Worm (Caenorhabditis elegans) whole organism, young adult: ENCODE measurements around the gene Y22D7AL.4.

Source experiments
- B0261.1 ChIP-seq: sonication (generic microtip); optimal IDR thresholded peaks from 2 replicates; lab custom pipeline; 2016; ENCODE audit warnings: mild to moderate bottlenecking, missing genetic modification characterization, moderate library complexity, missing compliant biosample characterization
- D2030.7 ChIP-seq: fragments of 200-800 bp; sonication (Bioruptor generic); IDR thresholded peaks from 2 replicates; pipeline ENCODE4 v1.3.6; 2022; ENCODE audit warnings: missing genetic modification reagents, missing genetic modification characterization, missing compliant biosample characterization
- F33H1.4 ChIP-seq: fragments of 200-800 bp; sonication (Bioruptor generic); IDR thresholded peaks from 2 replicates; pipeline ENCODE4 v1.3.6; 2022; ENCODE audit warnings: missing genetic modification reagents, missing genetic modification characterization, missing compliant biosample characterization
- F39B2.1 ChIP-seq: fragments of 200-800 bp; sonication (Bioruptor generic); IDR thresholded peaks from 2 replicates; pipeline ENCODE4 v1.3.6; 2022; ENCODE audit warnings: missing genetic modification reagents, missing genetic modification characterization, missing compliant biosample characterization
- F49E8.2 ChIP-seq: sonication (generic microtip); optimal IDR thresholded peaks from 3 replicates; lab custom pipeline; 2017; ENCODE audit warnings: missing genetic modification characterization, mild to moderate bottlenecking, missing compliant biosample characterization, antibody characterized with exemption, moderate library complexity; ENCODE audit not compliant: insufficient read depth
- F52B5.7 ChIP-seq: sonication (generic microtip); optimal IDR thresholded peaks from 2 replicates; lab custom pipeline; 2016; ENCODE audit warnings: mild to moderate bottlenecking, missing genetic modification characterization, missing compliant biosample characterization
- F57C9.4 ChIP-seq: sonication (generic microtip); optimal IDR thresholded peaks from 2 replicates; lab custom pipeline; 2017; ENCODE audit warnings: mild to moderate bottlenecking, missing genetic modification characterization, missing compliant biosample characterization
- T07F8.4 ChIP-seq: sonication (generic microtip); optimal IDR thresholded peaks from 2 replicates; lab custom pipeline; 2016; ENCODE audit warnings: mild to moderate bottlenecking, missing genetic modification characterization, moderate library complexity, missing compliant biosample characterization
- T26A5.8 ChIP-seq: sonication (generic microtip); optimal IDR thresholded peaks from 2 replicates; lab custom pipeline; 2016; ENCODE audit warnings: missing genetic modification characterization, missing compliant biosample characterization
- ZK185.1 ChIP-seq: sonication (generic microtip); optimal IDR thresholded peaks from 2 replicates; lab custom pipeline; 2016; ENCODE audit warnings: mild to moderate bottlenecking, missing genetic modification characterization, missing compliant biosample characterization; ENCODE audit not compliant: poor library complexity, severe bottlenecking
- ama-1 ChIP-seq, 3 experiments: fragments of 150-350 bp in 1 of 3; sonication (generic microtip) in 2 of 3; optimal IDR thresholded peaks; 2 replicates each; lab custom pipeline; 2014 to 2018; ENCODE audit warnings: missing biosample characterization in 2 of 3, missing genetic modification characterization in 2 of 3, missing genetic modification reagents in 2 of 3
- aptf-2 ChIP-seq: fragments of 200-800 bp; sonication (Bioruptor generic); conservative IDR thresholded peaks from 2 replicates; pipeline ENCODE4 v1.3.6; 2022; ENCODE audit warnings: missing genetic modification reagents, missing genetic modification characterization, missing compliant biosample characterization
- aptf-3 ChIP-seq: fragments of 200-800 bp; sonication (Bioruptor generic); IDR thresholded peaks from 2 replicates; pipeline ENCODE4 v1.3.6; 2022; ENCODE audit warnings: missing genetic modification characterization, missing compliant biosample characterization
- attf-5 ChIP-seq: fragments of 200-800 bp; sonication (Bioruptor generic); optimal IDR thresholded peaks from 2 replicates; lab custom pipeline; 2018; ENCODE audit warnings: mild to moderate bottlenecking, missing genetic modification characterization, missing compliant biosample characterization
- attf-6 ChIP-seq: fragments of 200-800 bp; sonication (Bioruptor generic); IDR thresholded peaks from 2 replicates; pipeline ENCODE4 v1.3.6; 2022; ENCODE audit warnings: missing genetic modification reagents, missing genetic modification characterization, missing compliant biosample characterization
- cebp-1 ChIP-seq, 2 experiments: fragments of 200-800 bp in 1 of 2; sonication (Bioruptor generic) in 1 of 2; sonication (generic microtip) in 1 of 2; IDR thresholded peaks in 1 of 2; optimal IDR thresholded peaks in 1 of 2; 2 replicates each; pipeline versions ENCODE4 v1.3.6 to Lab custom; 2017 to 2022; ENCODE audit warnings: missing compliant biosample characterization in 2 of 2, missing genetic modification characterization in 2 of 2, mild to moderate bottlenecking in 1 of 2, missing genetic modification reagents in 1 of 2, moderate library complexity in 1 of 2
- cebp-2 ChIP-seq: fragments of 200-800 bp; sonication (Bioruptor generic); IDR thresholded peaks from 2 replicates; pipeline ENCODE4 v1.3.6; 2022; ENCODE audit warnings: missing genetic modification characterization, missing compliant biosample characterization
- ceh-79 ChIP-seq: sonication (generic microtip); optimal IDR thresholded peaks from 2 replicates; lab custom pipeline; 2017; ENCODE audit warnings: mild to moderate bottlenecking, missing genetic modification characterization, missing compliant biosample characterization
- chd-7 ChIP-seq: sonication (generic microtip); optimal IDR thresholded peaks from 2 replicates; lab custom pipeline; 2016; ENCODE audit warnings: mild to moderate bottlenecking, missing genetic modification characterization, moderate library complexity, missing compliant biosample characterization
- dox-1 ChIP-seq: fragments of 200-800 bp; sonication (Bioruptor generic); IDR thresholded peaks from 2 replicates; pipeline ENCODE4 v1.3.6; 2022; ENCODE audit warnings: missing genetic modification reagents, missing genetic modification characterization, missing compliant biosample characterization
- dpff-1 ChIP-seq: sonication (generic microtip); optimal IDR thresholded peaks from 2 replicates; lab custom pipeline; 2017; ENCODE audit warnings: mild to moderate bottlenecking, missing genetic modification characterization, missing compliant biosample characterization
- efl-1 ChIP-seq: fragments of 150-350 bp; optimal IDR thresholded peaks from 2 replicates; lab custom pipeline; 2014; ENCODE audit warnings: missing biosample characterization, missing genetic modification reagents, missing genetic modification characterization
- egl-44 ChIP-seq: fragments of 200-800 bp; sonication (Bioruptor generic); IDR thresholded peaks from 2 replicates; pipeline ENCODE4 v1.3.6; 2022; ENCODE audit warnings: missing genetic modification reagents, missing genetic modification characterization, missing compliant biosample characterization
- ekl-4 ChIP-seq: fragments of 200-800 bp; sonication (Bioruptor generic); IDR thresholded peaks from 2 replicates; pipeline ENCODE4 v1.3.6; 2022; ENCODE audit warnings: missing genetic modification reagents, missing genetic modification characterization, missing compliant biosample characterization
- fkh-3 ChIP-seq: sonication (generic microtip); optimal IDR thresholded peaks from 2 replicates; lab custom pipeline; 2016; ENCODE audit warnings: mild to moderate bottlenecking, missing genetic modification characterization, missing compliant biosample characterization
- him-1 ChIP-seq: sonication (generic microtip); optimal IDR thresholded peaks from 2 replicates; lab custom pipeline; 2016; ENCODE audit warnings: missing genotype, missing genetic modification reagents, missing genetic modification characterization, missing compliant biosample characterization
- hmg-20 ChIP-seq: fragments of 200-800 bp; sonication (Bioruptor generic); IDR thresholded peaks from 2 replicates; pipeline ENCODE4 v1.3.6; 2022; ENCODE audit warnings: missing genetic modification reagents, missing genetic modification characterization, missing compliant biosample characterization
- hrde-1 ChIP-seq: sonication (generic microtip); optimal IDR thresholded peaks from 2 replicates; lab custom pipeline; 2016; ENCODE audit warnings: missing genetic modification characterization, mild to moderate bottlenecking, missing compliant biosample characterization, moderate library complexity, missing genotype, missing genetic modification reagents, borderline replicate concordance
- lsl-1 ChIP-seq: fragments of 200-800 bp; sonication (Bioruptor generic); optimal IDR thresholded peaks from 2 replicates; lab custom pipeline; 2018; ENCODE audit warnings: mild to moderate bottlenecking, missing genetic modification characterization, moderate library complexity, missing compliant biosample characterization
- madf-10 ChIP-seq: sonication (generic microtip); optimal IDR thresholded peaks from 2 replicates; lab custom pipeline; 2016; ENCODE audit warnings: mild to moderate bottlenecking, missing genetic modification characterization, missing compliant biosample characterization
- madf-6 ChIP-seq: fragments of 200-800 bp; sonication (Bioruptor generic); IDR thresholded peaks from 2 replicates; pipeline ENCODE4 v1.3.6; 2022; ENCODE audit warnings: missing genetic modification reagents, missing genetic modification characterization, missing compliant biosample characterization
- mcd-1 ChIP-seq: fragments of 200-800 bp; sonication (Bioruptor generic); IDR thresholded peaks from 2 replicates; pipeline ENCODE4 v1.3.6; 2022; ENCODE audit warnings: missing genetic modification reagents, missing genetic modification characterization, missing compliant biosample characterization
- mel-28 ChIP-seq: sonication (generic microtip); optimal IDR thresholded peaks from 2 replicates; lab custom pipeline; 2016; ENCODE audit warnings: borderline replicate concordance, mild to moderate bottlenecking, missing genetic modification characterization, missing compliant biosample characterization
- nfya-2 ChIP-seq: fragments of 200-800 bp; sonication (Bioruptor generic); IDR thresholded peaks from 2 replicates; pipeline ENCODE4 v1.3.6; 2022; ENCODE audit warnings: missing genetic modification reagents, missing genetic modification characterization, missing compliant biosample characterization
- nfyb-1 ChIP-seq: fragments of 200-800 bp; sonication (Bioruptor generic); IDR thresholded peaks from 2 replicates; pipeline ENCODE4 v1.3.6; 2022; ENCODE audit warnings: missing genetic modification reagents, missing genetic modification characterization, missing compliant biosample characterization
- nhr-120 ChIP-seq: fragments of 200-800 bp; sonication (Bioruptor generic); IDR thresholded peaks from 2 replicates; pipeline ENCODE4 v1.3.6; 2022; ENCODE audit warnings: missing genetic modification characterization, missing compliant biosample characterization
- nhr-80 ChIP-seq: sonication (generic microtip); optimal IDR thresholded peaks from 2 replicates; lab custom pipeline; 2016; ENCODE audit warnings: missing genetic modification characterization, missing compliant biosample characterization
- nhr-90 ChIP-seq: sonication (generic microtip); optimal IDR thresholded peaks from 2 replicates; lab custom pipeline; 2016; ENCODE audit warnings: missing genotype, mild to moderate bottlenecking, missing genetic modification characterization, missing compliant biosample characterization
- pbrm-1 ChIP-seq: fragments of 200-800 bp; sonication (Bioruptor generic); IDR thresholded peaks from 2 replicates; pipeline ENCODE4 v1.3.6; 2022; ENCODE audit warnings: missing genetic modification reagents, missing genetic modification characterization, missing compliant biosample characterization
- rcor-1 ChIP-seq: fragments of 200-800 bp; sonication (Bioruptor generic); IDR thresholded peaks from 2 replicates; pipeline ENCODE4 v1.3.6; 2022; ENCODE audit warnings: missing genetic modification reagents, missing genetic modification characterization, missing compliant biosample characterization
- repo-1 ChIP-seq: sonication (generic microtip); optimal IDR thresholded peaks from 2 replicates; lab custom pipeline; 2017; ENCODE audit warnings: mild to moderate bottlenecking, missing genetic modification characterization, missing compliant biosample characterization
- snpc-4 ChIP-seq, 5 experiments: fragments of 150-350 bp in 1 of 5; sonication (generic microtip) in 4 of 5; optimal IDR thresholded peaks; 2 replicates each; lab custom pipeline; 2014 to 2018; ENCODE audit warnings: missing genetic modification characterization in 5 of 5, missing biosample characterization in 3 of 5, antibody characterized with exemption in 2 of 5, mild to moderate bottlenecking in 2 of 5, missing compliant biosample characterization in 2 of 5, missing genotype in 2 of 5, moderate library complexity in 2 of 5, missing genetic modification reagents in 1 of 5
- tbp1 ChIP-seq: fragments of 200-800 bp; sonication (Bioruptor generic); optimal IDR thresholded peaks from 2 replicates; lab custom pipeline; 2018; ENCODE audit warnings: mild to moderate bottlenecking, missing genetic modification characterization, missing compliant biosample characterization
- tbx-9 ChIP-seq: sonication (generic microtip); optimal IDR thresholded peaks from 2 replicates; lab custom pipeline; 2016; ENCODE audit warnings: borderline replicate concordance, missing genetic modification characterization, inconsistent platforms, missing compliant biosample characterization
- zim-3 ChIP-seq: sonication (generic microtip); optimal IDR thresholded peaks from 2 replicates; lab custom pipeline; 2017; ENCODE audit warnings: mild to moderate bottlenecking, missing genetic modification characterization, moderate library complexity, missing compliant biosample characterization
- ztf-28 ChIP-seq: fragments of 200-800 bp; sonication (Bioruptor generic); IDR thresholded peaks from 2 replicates; pipeline ENCODE4 v1.3.6; 2022; ENCODE audit warnings: missing genetic modification reagents, missing genetic modification characterization, missing compliant biosample characterization

Gene Y22D7AL.4

DNA sequence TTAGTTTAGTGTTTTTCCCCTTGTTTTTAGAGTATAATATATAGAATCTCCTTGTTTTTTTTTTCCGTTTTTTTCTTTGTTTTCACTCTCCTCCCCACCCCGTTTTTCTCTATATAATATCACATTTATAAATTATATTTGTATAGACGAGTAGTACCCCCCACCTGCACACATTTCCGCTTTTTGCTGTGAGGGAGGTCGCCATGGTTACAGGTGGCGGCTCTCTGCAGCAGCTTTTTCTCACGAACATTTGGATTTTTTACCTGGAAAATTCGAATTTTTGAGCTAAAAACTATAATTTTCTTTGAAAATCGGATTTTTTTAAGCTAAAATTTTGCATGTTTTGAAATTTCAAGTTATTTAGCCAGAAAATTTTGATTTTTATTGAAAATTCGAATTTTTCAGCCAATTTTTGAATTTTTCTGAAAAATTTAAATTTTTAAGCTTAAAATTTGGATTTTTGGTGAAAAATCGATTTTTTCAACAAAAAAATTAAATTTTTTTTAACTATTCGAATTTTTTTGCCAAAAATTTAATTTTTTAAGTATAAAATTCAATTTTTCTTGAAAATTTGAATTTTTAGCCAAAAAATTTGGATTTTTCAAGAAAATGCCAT lies 664 bp upstream of the Y22D7AL.4 start (continued):
- TF ChIP-seq cebp-1 (GFP tag; IDR thresholded peaks at IDR 0.05; lab: Robert Waterston, UW) (no peak), cebp-1 (tag; optimal IDR thresholded peaks at IDR 0.05; lab: Kevin White, UChicago) (peak; percentile 56), dox-1 (GFP tag; lab: Robert Waterston, UW) (peak; percentile 50; the same call in 1 of the 2 replicates), cebp-2 (GFP tag; lab: Robert Waterston, UW) (no peak), attf-6 (GFP tag; lab: Robert Waterston, UW) (0 out of 2 replicates have a peak, but pooled peaks have one; percentile 52), F57C9.4 (tag; lab: Kevin White, UChicago) (peak; percentile 36), T07F8.4 (tag; lab: Kevin White, UChicago) (peak; percentile 14), him-1 (no peak), nhr-120 (GFP tag; lab: Robert Waterston, UW) (0 out of 2 replicates have a peak, but pooled peaks have one; percentile 74), ama-1 (optimal IDR thresholded peaks at IDR 0.05; lab: Kevin White, UChicago) (no peak), ama-1 (GFP tag; optimal IDR thresholded peaks at IDR 0.05; lab: Kevin White, UChicago) (peak in 1 of 2 experiments; percentile 93), chd-7 (tag; lab: Kevin White, UChicago) (peak; percentile 85), T26A5.8 (tag; lab: Kevin White, UChicago) (peak; percentile 54), efl-1 (GFP tag; lab: Kevin White, UChicago) (no peak), attf-5 (peak; percentile 15), nfya-2 (GFP tag; lab: Robert Waterston, UW) (0 out of 2 replicates have a peak, but pooled peaks have one; percentile 3), nhr-80 (tag; lab: Kevin White, UChicago) (no peak), ekl-4 (peak; percentile 74), madf-6 (GFP tag; lab: Robert Waterston, UW) (peak; percentile 66), nfyb-1 (GFP tag; lab: Robert Waterston, UW) (peak; percentile 80), zim-3 (tag; lab: Kevin White, UChicago) (peak; percentile 47), ztf-28 (GFP tag; lab: Robert Waterston, UW) (no peak), ZK185.1 (tag; lab: Kevin White, UChicago) (no peak), tbp1 (peak; percentile 36), D2030.7 (GFP tag; lab: Robert Waterston, UW) (no peak), pbrm-1 (0 out of 2 replicates have a peak, but pooled peaks have one; percentile 56), snpc-4 (GFP tag; optimal IDR thresholded peaks at IDR 0.05; lab: Kevin White, UChicago) (no peak), snpc-4 (tag; optimal IDR thresholded peaks at IDR 0.05; lab: Kevin White, UChicago) (no peak), aptf-2 (GFP tag; lab: Robert Waterston, UW) (no peak), nhr-90 (tag; lab: Kevin White, UChicago) (peak; percentile 28), madf-10 (tag; lab: Kevin White, UChicago) (peak; percentile 32), rcor-1 (GFP tag; lab: Robert Waterston, UW) (no peak), mcd-1 (GFP tag; lab: Robert Waterston, UW) (peak; percentile 57), hmg-20 (GFP tag; lab: Robert Waterston, UW) (0 out of 2 replicates have a peak, but pooled peaks have one; percentile 19), lsl-1 (GFP tag; lab: Kevin White, UChicago) (peak; percentile 52), dpff-1 (peak; percentile 56), hrde-1 (tag; lab: Kevin White, UChicago) (peak; percentile 65), fkh-3 (tag; lab: Kevin White, UChicago) (peak; percentile 87), F33H1.4 (GFP tag; lab: Robert Waterston, UW) (no peak), F39B2.1 (GFP tag; lab: Robert Waterston, UW) (0 out of 2 replicates have a peak, but pooled peaks have one; percentile 66), tbx-9 (tag; lab: Kevin White, UChicago) (peak; percentile 80), mel-28 (tag; lab: Kevin White, UChicago) (no peak), F52B5.7 (tag; lab: Kevin White, UChicago) (peak; percentile 89), F49E8.2 (tag; lab: Kevin White, UChicago) (peak; percentile 74), B0261.1 (tag; lab: Kevin White, UChicago) (peak; percentile 21), aptf-3 (GFP tag; lab: Robert Waterston, UW) (peak; percentile 82; the same call in 1 of the 2 replicates), ceh-79 (tag; lab: Kevin White, UChicago) (peak; percentile 76), egl-44 (GFP tag; lab: Robert Waterston, UW) (no peak), repo-1 (tag; lab: Kevin White, UChicago) (no peak)
